Worm (Caenorhabditis elegans) whole organism, L1 larva: ENCODE data around the gene Y39A1A.31.

ENCODE experiments used
- Y116A8C.19 ChIP-seq: sonication (generic microtip); optimal IDR thresholded peaks from 2 replicates; lab custom pipeline; 2016; ENCODE audit warnings: missing compliant biosample characterization, missing genetic modification characterization, borderline replicate concordance
- aly-2 ChIP-seq: fragments of 150-350 bp; optimal IDR thresholded peaks from 2 replicates; lab custom pipeline; 2014; ENCODE audit warnings: missing biosample characterization, missing genetic modification characterization
- blmp-1 ChIP-seq: fragments of 150-350 bp; optimal IDR thresholded peaks from 2 replicates; lab custom pipeline; 2014; ENCODE audit warnings: missing biosample characterization, missing genetic modification characterization
- ceh-63 ChIP-seq: fragments of 200-800 bp; sonication (Bioruptor generic); optimal IDR thresholded peaks from 2 replicates; lab custom pipeline; 2018; ENCODE audit warnings: mild to moderate bottlenecking, missing genetic modification characterization, missing compliant biosample characterization
- ceh-90 ChIP-seq: sonication (generic microtip); optimal IDR thresholded peaks from 2 replicates; lab custom pipeline; 2016; ENCODE audit warnings: missing genetic modification characterization, missing compliant biosample characterization
- ces-1 ChIP-seq: fragments of 150-350 bp; optimal IDR thresholded peaks from 2 replicates; lab custom pipeline; 2014; ENCODE audit warnings: missing biosample characterization, missing genetic modification reagents, missing genetic modification characterization
- efl-1 ChIP-seq, 4 experiments: fragments of 150-350 bp; optimal IDR thresholded peaks in 3 of 4; peaks in 1 of 4; 1 replicate in 1 of 4; 2 replicates in 3 of 4; lab custom pipeline; 2014; ENCODE audit warnings: missing biosample characterization in 2 of 4, missing genetic modification characterization in 2 of 4, missing genetic modification reagents in 2 of 4
- elt-2 ChIP-seq: sonication (generic microtip); optimal IDR thresholded peaks from 2 replicates; lab custom pipeline; 2016; ENCODE audit warnings: missing genetic modification characterization, mild to moderate bottlenecking, inconsistent platforms, missing compliant biosample characterization, missing genetic modification reagents
- elt-3 ChIP-seq, 6 experiments: fragments of 150-350 bp in 1 of 6; sonication (generic microtip); optimal IDR thresholded peaks; 2 replicates each; lab custom pipeline; 2017 to 2018; ENCODE audit warnings: missing biosample characterization in 6 of 6, missing genetic modification characterization in 6 of 6, inconsistent platforms in 1 of 6
- ets-5 ChIP-seq: fragments of 200-800 bp; sonication (Bioruptor generic); IDR thresholded peaks from 2 replicates; pipeline ENCODE4 v1.3.6; 2022; ENCODE audit warnings: missing genetic modification characterization, missing compliant biosample characterization
- fkh-4 ChIP-seq: sonication (generic microtip); optimal IDR thresholded peaks from 2 replicates; lab custom pipeline; 2016; ENCODE audit warnings: missing compliant biosample characterization, missing genetic modification characterization, borderline replicate concordance
- grh-1 ChIP-seq: fragments of 200-800 bp; sonication (Bioruptor generic); IDR thresholded peaks from 2 replicates; pipeline ENCODE4 v1.3.6; 2022; ENCODE audit warnings: missing genetic modification reagents, missing genetic modification characterization, missing compliant biosample characterization
- hlh-17 ChIP-seq: fragments of 200-800 bp; sonication (Bioruptor generic); optimal IDR thresholded peaks from 2 replicates; lab custom pipeline; 2018; ENCODE audit warnings: missing genetic modification characterization, mild to moderate bottlenecking, missing compliant biosample characterization, moderate library complexity, borderline replicate concordance
- isw-1 ChIP-seq: fragments of 200-800 bp; sonication (Bioruptor generic); IDR thresholded peaks from 2 replicates; pipeline ENCODE4 v1.3.6; 2022; ENCODE audit warnings: missing genetic modification characterization, missing compliant biosample characterization
- lin-14 ChIP-seq: fragments of 200-800 bp; sonication (Bioruptor generic); optimal IDR thresholded peaks from 2 replicates; lab custom pipeline; 2018; ENCODE audit warnings: mild to moderate bottlenecking, missing genetic modification characterization, moderate library complexity, missing compliant biosample characterization
- lin-15B ChIP-seq: fragments of 150-350 bp; sonication (generic microtip); optimal IDR thresholded peaks from 3 replicates; lab custom pipeline; 2014; ENCODE audit warnings: missing biosample characterization, missing genetic modification characterization
- lin-35 ChIP-seq, 2 experiments: fragments of 150-350 bp; optimal IDR thresholded peaks; 2 replicates each; lab custom pipeline; 2014; ENCODE audit warnings: missing biosample characterization in 2 of 2, missing genetic modification characterization in 2 of 2, missing genetic modification reagents in 2 of 2
- lsy-2 ChIP-seq, 2 experiments: fragments of 150-350 bp; optimal IDR thresholded peaks; 2 replicates each; lab custom pipeline; 2014; ENCODE audit warnings: missing biosample characterization in 2 of 2, missing genetic modification characterization in 2 of 2
- nhr-19 ChIP-seq: fragments of 200-800 bp; sonication (Bioruptor generic); conservative IDR thresholded peaks from 2 replicates; pipeline ENCODE4 v1.3.6; 2022; ENCODE audit warnings: missing genetic modification characterization, missing compliant biosample characterization
- nhr-20 ChIP-seq: sonication (generic microtip); optimal IDR thresholded peaks from 2 replicates; lab custom pipeline; 2016; ENCODE audit warnings: mild to moderate bottlenecking, missing genetic modification characterization, missing compliant biosample characterization
- nhr-77 ChIP-seq: fragments of 150-350 bp; optimal IDR thresholded peaks from 2 replicates; lab custom pipeline; 2014; ENCODE audit warnings: missing biosample characterization, missing genetic modification characterization
- nhr-85 ChIP-seq: sonication (generic microtip); peaks from one replicate; lab custom pipeline; 2016; ENCODE audit warnings: missing genetic modification characterization, inconsistent platforms, missing compliant biosample characterization
- nhr-90 ChIP-seq: sonication (generic microtip); optimal IDR thresholded peaks from 2 replicates; lab custom pipeline; 2016; ENCODE audit warnings: mild to moderate bottlenecking, missing genetic modification characterization, missing compliant biosample characterization; ENCODE audit not compliant: poor library complexity
- skn-1 ChIP-seq: fragments of 150-350 bp; optimal IDR thresholded peaks from 2 replicates; lab custom pipeline; 2014; ENCODE audit warnings: missing biosample characterization, missing genetic modification characterization
- snpc-4 ChIP-seq: fragments of 150-350 bp; optimal IDR thresholded peaks from 2 replicates; lab custom pipeline; 2014; ENCODE audit warnings: missing biosample characterization, missing genetic modification characterization
- snu-23 ChIP-seq: sonication (generic microtip); optimal IDR thresholded peaks from 2 replicates; lab custom pipeline; 2016; ENCODE audit warnings: missing genetic modification characterization, missing compliant biosample characterization
- tbx-2 ChIP-seq: sonication (generic microtip); optimal IDR thresholded peaks from 2 replicates; lab custom pipeline; 2016; ENCODE audit warnings: missing genetic modification characterization, missing compliant biosample characterization
- unc-98 ChIP-seq: fragments of 200-800 bp; sonication (Bioruptor generic); IDR thresholded peaks from 2 replicates; pipeline ENCODE4 v1.3.6; 2022; ENCODE audit warnings: missing genetic modification characterization, missing compliant biosample characterization
- zag-1 ChIP-seq: fragments of 150-350 bp; optimal IDR thresholded peaks from 2 replicates; lab custom pipeline; 2014; ENCODE audit warnings: missing biosample characterization, missing genetic modification characterization

The Y39A1A.31 gene

DNA sequence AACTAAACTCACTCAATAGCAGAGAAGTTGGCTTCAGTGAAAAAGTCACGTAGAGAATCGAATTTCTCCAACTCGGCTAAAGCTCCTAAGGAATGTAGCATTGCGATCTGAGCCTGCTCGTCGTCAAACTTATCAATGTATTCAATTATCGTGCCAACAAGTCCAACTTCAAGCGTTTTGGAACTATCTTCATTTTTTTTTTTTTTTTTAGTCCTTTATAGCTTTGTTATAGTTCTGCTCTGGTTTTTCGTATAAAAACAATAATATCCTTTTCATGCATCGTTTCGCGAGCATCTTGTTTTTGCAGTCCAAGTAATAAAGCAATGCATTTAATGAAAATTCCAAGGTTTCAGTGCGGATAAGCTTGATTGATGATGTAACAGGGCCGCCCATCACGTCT lies at the start of gene Y39A1A.31:
Gene Y39A1A.31, minus strand, starts transcription at position 101 of the 400 bp plus-strand sequence.
- TF ChIP-seq ces-1 (GFP tag; lab: Kevin White, UChicago) = no peak
- TF ChIP-seq ets-5 (GFP tag; lab: Robert Waterston, UW) = no peak
- TF ChIP-seq snu-23 (GFP tag; lab: Kevin White, UChicago) = no peak
- TF ChIP-seq skn-1 = no peak
- no peak for TF ChIP-seq nhr-20 (tag; lab: Kevin White, UChicago)
- no peak for TF ChIP-seq nhr-85 (tag; lab: Kevin White, UChicago)
- TF ChIP-seq elt-2 (tag; lab: Kevin White, UChicago) = no peak
- no peak for TF ChIP-seq nhr-19 (GFP tag; lab: Robert Waterston, UW)
- no peak for TF ChIP-seq lin-15B
- no peak for TF ChIP-seq unc-98
- no peak for TF ChIP-seq Y116A8C.19 (tag; lab: Kevin White, UChicago)
- no peak for TF ChIP-seq snpc-4 (tag; lab: Kevin White, UChicago)
- TF ChIP-seq ceh-90 = no peak
- no peak for TF ChIP-seq nhr-90 (tag; lab: Kevin White, UChicago)
- no peak for TF ChIP-seq ceh-63
- no peak for TF ChIP-seq aly-2 (tag; lab: Kevin White, UChicago)

DNA sequence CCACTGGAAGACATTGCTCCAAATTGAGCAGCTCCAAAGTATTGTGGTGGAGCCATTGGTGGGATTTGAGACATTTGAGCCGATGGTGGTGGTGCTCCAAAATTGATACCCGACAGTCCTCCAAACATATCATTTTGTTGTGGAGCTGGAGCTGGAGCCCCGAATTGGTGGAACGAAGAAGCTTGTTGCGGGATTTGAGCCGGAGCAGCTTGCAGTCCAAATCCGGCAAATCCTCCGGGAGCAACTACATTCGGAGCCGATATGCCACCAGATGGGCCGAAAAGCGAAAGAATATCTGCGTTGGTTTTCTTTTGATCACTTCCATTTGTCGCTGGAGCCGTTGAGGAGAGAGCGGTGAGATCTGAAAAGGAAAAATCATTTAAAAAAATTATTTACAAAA lies 49.1 kb upstream of the Y39A1A.31 start:
- TF ChIP-seq efl-1 (optimal IDR thresholded peaks at IDR 0.05; lab: Kevin White, UChicago) (no peak), efl-1 (GFP tag; optimal IDR thresholded peaks at IDR 0.05 in 1 of 2; lab: Kevin White, UChicago) (peak in 1 of 2 experiments; percentile 25), lsy-2 (tag; optimal IDR thresholded peaks at IDR 0.05; lab: Kevin White, UChicago) (no peak)
- TF ChIP-seq, all 84 proteins: peak for 1

DNA sequence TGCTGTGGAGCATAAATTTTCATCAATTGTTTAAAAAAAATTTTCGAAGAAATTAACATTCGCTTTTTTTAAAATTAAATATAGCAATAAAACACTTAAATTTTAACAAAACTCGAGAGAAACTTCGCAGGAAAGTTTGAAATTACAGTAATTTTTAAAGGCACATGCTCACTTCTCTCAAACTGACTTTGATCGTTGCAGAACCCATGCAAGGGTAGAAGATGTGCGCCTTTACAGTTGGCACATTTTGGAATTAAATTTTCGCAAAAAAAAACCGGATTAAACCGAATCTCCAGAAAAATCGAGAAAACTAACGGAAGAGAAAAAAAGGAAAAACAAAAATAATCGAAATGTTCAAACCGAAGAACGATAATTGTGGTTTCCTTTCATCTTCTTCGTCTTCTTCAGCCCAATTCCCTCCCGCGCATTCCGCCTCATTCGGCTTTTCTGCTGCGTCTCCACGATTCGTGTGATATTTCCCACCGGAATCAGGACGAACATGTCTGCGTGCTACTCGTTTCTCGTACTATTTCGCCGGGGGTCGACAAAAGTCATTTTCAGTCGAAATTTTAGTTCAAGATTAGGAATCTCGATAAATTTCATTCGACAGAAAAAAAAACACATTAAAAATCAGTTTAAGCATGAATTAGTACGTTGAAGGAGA lies 47.5 kb upstream of the Y39A1A.31 start:
- TF ChIP-seq blmp-1 (tag; lab: Kevin White, UChicago) (peak; percentile 76), elt-3 (tag; optimal IDR thresholded peaks at IDR 0.05; lab: Kevin White, UChicago) (peak in 1 of 6 experiments; percentile 4), grh-1 (GFP tag; lab: Robert Waterston, UW) (0 out of 2 replicates have a peak, but pooled peaks have one; percentile 31), nhr-85 (tag; lab: Kevin White, UChicago) (peak; percentile 35), lin-15B (no peak), lin-14 (GFP tag; lab: Kevin White, UChicago) (peak; percentile 47), efl-1 (optimal IDR thresholded peaks at IDR 0.05; lab: Kevin White, UChicago) (peak; percentile 11 to 35), efl-1 (GFP tag; optimal IDR thresholded peaks at IDR 0.05 in 1 of 2; lab: Kevin White, UChicago) (peak in 1 of 2 experiments; percentile 33), isw-1 (GFP tag; lab: Robert Waterston, UW) (no peak), lin-35 (GFP tag; optimal IDR thresholded peaks at IDR 0.05; lab: Kevin White, UChicago) (peak in 1 of 2 experiments; percentile 26), aly-2 (tag; lab: Kevin White, UChicago) (no peak)

ce11 chrIII:10734511-10735233 lies 45.7 kb upstream of the Y39A1A.31 start:
- TF ChIP-seq fkh-4 (tag; lab: Kevin White, UChicago) (no peak), nhr-19 (GFP tag; lab: Robert Waterston, UW) (no peak), lin-14 (GFP tag; lab: Kevin White, UChicago) (peak; percentile 39), hlh-17 (GFP tag; lab: Kevin White, UChicago) (no peak), tbx-2 (tag; lab: Kevin White, UChicago) (peak; percentile 2), isw-1 (GFP tag; lab: Robert Waterston, UW) (no peak), zag-1 (tag; lab: Kevin White, UChicago) (no peak), nhr-77 (tag; lab: Kevin White, UChicago) (peak; percentile 28), skn-1 (peak; percentile 13), efl-1 (optimal IDR thresholded peaks at IDR 0.05; lab: Kevin White, UChicago) (no peak), efl-1 (GFP tag; optimal IDR thresholded peaks at IDR 0.05 in 1 of 2; lab: Kevin White, UChicago) (peak in 1 of 2 experiments; percentile 47)
- TF ChIP-seq, all 84 proteins: peak for 5

DNA sequence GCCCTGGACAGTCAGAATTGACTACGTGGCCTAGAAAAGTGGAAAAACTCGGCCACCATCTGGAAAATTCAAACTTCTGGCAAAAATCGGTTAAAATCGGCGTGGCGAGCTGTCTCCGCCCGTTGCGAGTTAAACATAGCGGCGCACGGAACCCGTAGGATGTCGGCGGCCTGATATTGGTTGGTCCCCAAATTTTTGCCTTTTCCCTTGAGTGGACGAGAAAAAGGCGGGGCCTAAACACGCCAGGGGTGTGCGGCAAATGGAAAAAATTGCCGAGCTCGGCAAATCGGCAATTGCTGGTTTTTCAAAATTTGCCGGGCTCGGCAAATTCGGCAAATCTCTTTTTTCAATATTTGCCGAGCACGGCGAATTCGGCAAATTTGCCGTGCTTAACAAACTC lies 44.3 kb upstream of the Y39A1A.31 start:
- TF ChIP-seq nhr-90 (tag; lab: Kevin White, UChicago) (no peak), snpc-4 (tag; lab: Kevin White, UChicago) (peak; percentile 1), nhr-20 (tag; lab: Kevin White, UChicago) (no peak)
